Worm (Caenorhabditis elegans) whole organism, late embryonic: Measurements from ENCODE around the gene C14A11.6.
A peak's percentile ranks its signal among the peaks of the same experiment; 100 is the strongest.

Source experiments
- C08G9.2 ChIP-seq: sonication (generic microtip); optimal IDR thresholded peaks from 2 replicates; lab custom pipeline; 2016; ENCODE audit warnings: mild to moderate bottlenecking, missing genetic modification characterization, moderate library complexity, missing compliant biosample characterization
- ama-1 ChIP-seq: fragments of 150-350 bp; optimal IDR thresholded peaks from 2 replicates; lab custom pipeline; 2014
- elt-2 ChIP-seq: sonication (generic microtip); optimal IDR thresholded peaks from 2 replicates; lab custom pipeline; 2016; ENCODE audit warnings: missing genetic modification reagents, missing genetic modification characterization, missing compliant biosample characterization
- fkh-6 ChIP-seq: sonication (generic microtip); optimal IDR thresholded peaks from 2 replicates; lab custom pipeline; 2016; ENCODE audit warnings: missing genetic modification characterization, missing compliant biosample characterization
- hlh-30 ChIP-seq: sonication (generic microtip); optimal IDR thresholded peaks from 2 replicates; lab custom pipeline; 2017; ENCODE audit warnings: antibody characterized with exemption, missing genetic modification characterization, missing compliant biosample characterization; ENCODE audit not compliant: insufficient read depth
- lin-11 ChIP-seq: fragments of 200-800 bp; sonication (Bioruptor generic); optimal IDR thresholded peaks from 2 replicates; lab custom pipeline; 2018; ENCODE audit warnings: mild to moderate bottlenecking, missing genetic modification characterization, missing compliant biosample characterization
- nfya-1 ChIP-seq: sonication (generic microtip); optimal IDR thresholded peaks from 2 replicates; lab custom pipeline; 2017; ENCODE audit warnings: missing genetic modification characterization, mild to moderate bottlenecking, missing compliant biosample characterization, antibody characterized with exemption, moderate library complexity
- odd-2 ChIP-seq: sonication (generic microtip); optimal IDR thresholded peaks from 2 replicates; lab custom pipeline; 2017; ENCODE audit warnings: antibody characterized with exemption, mild to moderate bottlenecking, missing genetic modification characterization, missing compliant biosample characterization
- pat-9 ChIP-seq: fragments of 200-800 bp; sonication (Bioruptor generic); optimal IDR thresholded peaks from 2 replicates; lab custom pipeline; 2018; ENCODE audit warnings: mild to moderate bottlenecking, missing genetic modification characterization, moderate library complexity, missing compliant biosample characterization
- pqm-1 ChIP-seq: sonication (generic microtip); optimal IDR thresholded peaks from 2 replicates; lab custom pipeline; 2016; ENCODE audit warnings: missing genetic modification characterization, missing compliant biosample characterization
- rnt-1 ChIP-seq: sonication (generic microtip); optimal IDR thresholded peaks from 2 replicates; lab custom pipeline; 2016; ENCODE audit warnings: missing genetic modification characterization, missing compliant biosample characterization
- zip-5 ChIP-seq: sonication (generic microtip); optimal IDR thresholded peaks from 2 replicates; lab custom pipeline; 2016; ENCODE audit warnings: missing genetic modification characterization, missing compliant biosample characterization

DNA sequence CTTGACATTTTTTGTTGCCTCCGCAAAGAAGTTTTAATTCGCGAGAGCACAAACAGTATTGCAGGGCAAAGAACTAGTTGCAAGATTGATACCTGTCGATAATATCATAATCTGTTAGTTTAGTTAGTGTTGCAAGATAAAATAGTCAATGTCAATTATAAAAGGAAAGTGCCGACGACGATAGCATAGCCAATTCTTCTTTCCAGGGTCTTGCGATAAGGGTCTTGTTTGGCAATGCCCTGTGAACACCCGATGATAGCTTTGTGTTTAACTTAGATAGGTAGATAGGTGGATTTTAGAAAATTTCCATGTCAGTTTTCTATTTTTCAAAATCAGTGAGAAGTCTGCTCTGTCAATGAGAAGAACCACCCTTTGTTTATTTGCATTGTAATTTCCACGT lies 19.6 kb downstream of the C14A11.6 start:
- TF ChIP-seq zip-5 (tag; lab: Kevin White, UChicago) (no peak), lin-11 (tag; lab: Kevin White, UChicago) (no peak), elt-2 (tag; lab: Kevin White, UChicago) (peak; percentile 90), ama-1 (no peak), odd-2 (tag; lab: Kevin White, UChicago) (no peak), pqm-1 (tag; lab: Kevin White, UChicago) (no peak), fkh-6 (no peak), hlh-30 (tag; lab: Kevin White, UChicago) (no peak), pat-9 (tag; lab: Kevin White, UChicago) (no peak), nfya-1 (tag; lab: Kevin White, UChicago) (no peak), C08G9.2 (tag; lab: Kevin White, UChicago) (no peak), rnt-1 (no peak)
